Worm (Caenorhabditis elegans) whole organism, late embryonic: ENCODE measurements around the gene C30E1.4.

Source experiments
- fkh-10 ChIP-seq: fragments of 150-350 bp; optimal IDR thresholded peaks from 2 replicates; lab custom pipeline; 2014; ENCODE audit warnings: missing biosample characterization, missing genetic modification reagents, missing genetic modification characterization
- nhr-11 ChIP-seq: fragments of 150-350 bp; optimal IDR thresholded peaks from 2 replicates; lab custom pipeline; 2014; ENCODE audit warnings: missing biosample characterization, missing genetic modification characterization
- pha-2 ChIP-seq: sonication (generic microtip); optimal IDR thresholded peaks from 2 replicates; lab custom pipeline; 2017; ENCODE audit warnings: mild to moderate bottlenecking, missing genetic modification characterization, missing compliant biosample characterization
- ztf-16 ChIP-seq: sonication (generic microtip); optimal IDR thresholded peaks from 2 replicates; lab custom pipeline; 2017; ENCODE audit warnings: missing genetic modification characterization, missing compliant biosample characterization

ce11 chrX:16930663-16931097, 6.9 kb downstream of the C30E1.4 start:
- no peak for TF ChIP-seq nhr-11
- TF ChIP-seq ztf-16 (tag; lab: Kevin White, UChicago): no peak
- TF ChIP-seq fkh-10: no peak
- no peak for TF ChIP-seq pha-2 (tag; lab: Kevin White, UChicago)
